Worm (Caenorhabditis elegans) whole organism, L4/young adult: Measurements from ENCODE around the gene grl-4.
A peak's percentile ranks its signal among the peaks of the same experiment; 100 is the strongest.

Experiments used
- W03F9.2 ChIP-seq: fragments of 150-350 bp; optimal IDR thresholded peaks from 2 replicates; lab custom pipeline; 2014; ENCODE audit warnings: missing biosample characterization, missing genetic modification characterization
- dao-5 ChIP-seq: sonication (generic microtip); optimal IDR thresholded peaks from 2 replicates; lab custom pipeline; 2016; ENCODE audit warnings: missing genotype, missing genetic modification characterization, moderate library complexity, missing compliant biosample characterization
- him-1 ChIP-seq: sonication (generic microtip); optimal IDR thresholded peaks from 2 replicates; lab custom pipeline; 2016; ENCODE audit warnings: missing genotype, missing genetic modification reagents, missing genetic modification characterization, missing compliant biosample characterization

The grl-4 gene

DNA sequence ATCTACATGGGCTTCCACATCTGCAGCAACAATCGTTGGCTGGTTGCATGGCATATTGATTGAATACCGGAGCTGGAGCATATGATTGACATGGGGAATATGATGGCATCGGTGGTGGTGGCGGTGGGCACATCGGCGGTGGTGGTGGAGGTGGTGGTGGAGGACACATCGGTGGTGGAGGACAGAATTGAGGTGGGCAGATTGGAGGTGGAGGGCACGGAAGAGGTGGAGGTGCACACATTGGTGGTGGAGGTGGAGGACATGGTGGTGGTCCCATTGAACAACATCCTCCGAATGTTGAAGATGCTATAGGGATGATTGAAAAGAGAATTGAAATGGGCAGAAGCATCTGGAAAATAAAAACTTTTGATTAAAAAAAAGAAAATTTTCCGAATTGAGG lies at the start of gene grl-4:
Gene grl-4, minus strand, starts transcription at position 351 of the 400 bp plus-strand sequence.
- TF ChIP-seq dao-5 (tag; lab: Kevin White, UChicago): no peak
- TF ChIP-seq him-1: no peak
- no peak for TF ChIP-seq W03F9.2

ce11 chrIV:7346751-7347150 lies 36.2 kb upstream of the grl-4 start, which contains the start of gene daf-42:
TSS of gene daf-42 (minus strand) at chrIV:7346851.
- TF ChIP-seq dao-5 (tag; lab: Kevin White, UChicago) (no peak), him-1 (no peak), W03F9.2 (no peak)

DNA sequence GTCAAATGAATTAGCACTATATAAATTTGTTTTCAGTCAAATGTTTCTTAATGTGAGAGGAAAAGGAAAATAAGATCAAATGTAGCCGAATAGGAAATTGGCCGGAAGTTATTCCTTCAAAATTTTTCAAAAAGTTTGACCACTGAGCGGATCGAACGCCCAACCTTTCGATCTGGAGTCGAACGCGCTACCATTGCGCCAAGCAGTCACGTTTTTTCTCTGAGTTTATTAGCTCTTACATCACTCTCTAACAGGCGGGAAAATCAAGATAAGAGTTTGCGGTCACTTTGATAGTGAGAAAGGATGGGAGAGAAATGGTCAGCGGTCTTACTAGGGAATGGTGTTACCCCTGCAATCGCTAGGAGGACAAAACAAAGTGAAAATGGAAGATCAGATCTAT lies 33.5 kb upstream of the grl-4 start:
- TF ChIP-seq W03F9.2 (no peak), dao-5 (tag; lab: Kevin White, UChicago) (no peak), him-1 (no peak)

DNA sequence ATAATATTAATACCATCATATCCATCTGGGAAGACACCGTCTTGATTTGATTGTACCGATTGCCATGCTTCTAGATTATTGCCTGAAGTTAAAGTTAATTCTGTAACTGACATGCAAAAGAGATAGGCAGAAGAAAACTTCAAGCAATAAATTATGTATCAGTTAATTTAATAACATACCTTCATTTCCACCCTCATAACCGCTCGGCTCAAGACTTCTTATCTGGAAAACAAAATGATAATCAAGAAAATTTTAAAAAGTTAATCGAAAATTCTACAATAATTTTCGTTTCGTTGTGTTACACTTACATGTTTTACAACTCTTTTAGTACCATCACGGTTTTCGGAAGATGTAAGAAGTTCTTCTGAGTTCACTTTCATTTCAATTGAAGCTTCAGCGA lies 31.6 kb upstream of the grl-4 start:
- TF ChIP-seq W03F9.2 (no peak), him-1 (no peak)

- TF ChIP-seq dao-5 (tag; lab: Kevin White, UChicago): no peak
Measured at ce11 chrIV:7339095-7339494, 28.5 kb upstream of the grl-4 start.

DNA sequence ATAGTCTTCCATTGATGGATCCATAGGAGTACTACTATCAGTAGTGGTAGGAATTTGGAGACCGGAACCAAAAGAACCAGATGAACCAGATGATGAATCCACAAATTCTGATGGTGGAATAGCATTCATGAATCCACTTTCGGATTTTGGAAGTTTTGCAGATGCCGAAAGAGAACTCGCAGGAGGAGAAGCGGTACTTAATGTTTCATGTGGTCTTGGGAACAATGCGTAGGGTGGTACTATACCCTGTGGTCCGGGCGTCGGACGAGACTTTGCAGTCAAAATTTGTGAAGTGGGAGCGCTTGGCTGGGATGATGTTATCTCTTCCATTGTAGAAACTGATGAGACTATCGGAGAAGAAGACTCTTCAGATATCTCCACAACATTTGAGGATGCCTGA lies 27.5 kb upstream of the grl-4 start:
- TF ChIP-seq W03F9.2: no peak
- no peak for TF ChIP-seq him-1
- TF ChIP-seq dao-5 (tag; lab: Kevin White, UChicago): no peak

DNA sequence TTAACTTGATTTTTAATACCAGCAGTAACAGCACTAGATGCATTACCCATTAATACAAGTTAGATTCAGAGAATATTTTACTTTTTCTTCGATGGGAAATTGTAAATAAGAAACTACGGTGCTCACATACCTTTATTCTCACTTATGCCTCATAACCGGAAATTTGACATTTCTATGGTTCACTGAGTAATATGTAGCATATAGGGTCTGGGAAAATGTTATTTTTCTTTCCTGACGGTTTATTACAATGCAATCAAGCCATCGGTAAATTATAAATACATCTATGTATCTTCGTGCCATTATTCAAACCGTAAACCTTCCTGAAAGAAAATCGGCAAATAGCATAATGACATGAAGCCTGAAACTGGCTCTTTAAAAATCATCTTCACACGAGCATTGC lies 22.1 kb upstream of the grl-4 start, which contains the start of gene ocr-4:
Gene ocr-4, minus strand, starts transcription at position 101 of the 400 bp plus-strand sequence.
- TF ChIP-seq W03F9.2: no peak
- no peak for TF ChIP-seq dao-5 (tag; lab: Kevin White, UChicago)
- TF ChIP-seq him-1: no peak

ce11 chrIV:7328918-7329317 lies 18.4 kb upstream of the grl-4 start, which contains the start of gene sqst-2:
TSS of gene sqst-2 (minus strand) at chrIV:7328975.
- TF ChIP-seq W03F9.2 (no peak), dao-5 (tag; lab: Kevin White, UChicago) (no peak), him-1 (no peak)

ce11 chrIV:7326613-7327149 lies 16.1 kb upstream of the grl-4 start, which contains the start of gene ifo-1:
TSS of gene ifo-1 (minus strand) at chrIV:7326663.
- TF ChIP-seq dao-5 (tag; lab: Kevin White, UChicago) (no peak), him-1 (no peak), W03F9.2 (no peak)

DNA sequence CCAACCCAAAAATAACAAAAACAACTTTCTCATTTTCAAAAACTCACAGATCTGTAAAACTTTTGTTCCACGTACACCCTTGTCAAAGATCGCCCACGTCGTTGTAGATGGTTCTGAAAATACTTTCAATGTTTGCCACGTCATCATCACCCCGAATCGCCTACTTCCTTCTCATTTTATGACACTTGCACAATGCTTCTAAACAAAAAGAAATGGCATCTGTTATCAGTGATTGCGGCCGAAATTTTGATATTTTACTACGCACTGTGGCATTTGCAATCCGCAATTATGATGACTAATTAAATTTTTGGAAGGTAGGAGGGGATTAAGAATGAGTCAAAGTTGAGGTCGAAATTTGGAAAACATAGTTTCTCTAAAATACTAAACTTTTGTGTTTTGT lies 15.1 kb upstream of the grl-4 start:
- TF ChIP-seq dao-5 (tag; lab: Kevin White, UChicago) (no peak), him-1 (no peak), W03F9.2 (no peak)

DNA sequence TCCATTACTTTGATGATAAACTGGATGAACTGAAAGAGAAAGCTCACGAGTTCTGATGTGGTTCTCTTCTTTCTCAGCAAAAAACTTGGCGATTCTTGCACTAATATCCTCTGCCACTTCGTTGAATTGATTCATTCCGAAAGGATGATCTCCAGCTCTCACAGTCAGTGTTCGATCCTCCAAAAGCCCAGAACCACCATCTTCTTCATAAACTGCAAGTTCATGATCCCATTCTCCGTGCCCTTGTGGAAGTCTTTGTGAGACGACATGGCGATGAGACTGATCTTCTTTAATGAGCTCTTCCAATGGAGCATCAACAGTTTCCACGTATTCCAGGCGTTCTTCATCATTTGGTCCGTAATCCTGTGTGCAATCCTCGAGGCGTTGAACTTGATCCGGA lies 14.4 kb upstream of the grl-4 start:
- TF ChIP-seq him-1 (no peak), W03F9.2 (no peak), dao-5 (tag; lab: Kevin White, UChicago) (no peak)

DNA sequence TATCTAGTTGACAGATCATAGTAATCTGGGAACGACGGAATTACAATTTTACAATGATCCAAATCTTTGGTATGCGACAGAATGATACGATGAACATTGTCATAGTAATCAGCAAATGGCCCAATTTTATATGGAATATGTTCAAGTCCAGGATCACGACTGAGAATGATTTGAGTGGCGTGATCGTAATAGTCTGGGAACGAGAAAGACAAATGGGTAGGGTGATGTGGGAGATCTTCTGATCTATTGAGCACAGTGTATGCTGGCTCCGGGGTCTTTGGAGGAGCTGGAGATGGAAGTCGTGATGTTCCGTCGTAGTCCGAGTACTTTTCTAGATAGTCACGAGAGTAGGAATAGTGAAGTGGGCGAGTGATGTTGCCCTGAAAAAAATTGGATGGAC lies 13.3 kb upstream of the grl-4 start:
- TF ChIP-seq dao-5 (tag; lab: Kevin White, UChicago) (no peak), W03F9.2 (no peak), him-1 (no peak)

DNA sequence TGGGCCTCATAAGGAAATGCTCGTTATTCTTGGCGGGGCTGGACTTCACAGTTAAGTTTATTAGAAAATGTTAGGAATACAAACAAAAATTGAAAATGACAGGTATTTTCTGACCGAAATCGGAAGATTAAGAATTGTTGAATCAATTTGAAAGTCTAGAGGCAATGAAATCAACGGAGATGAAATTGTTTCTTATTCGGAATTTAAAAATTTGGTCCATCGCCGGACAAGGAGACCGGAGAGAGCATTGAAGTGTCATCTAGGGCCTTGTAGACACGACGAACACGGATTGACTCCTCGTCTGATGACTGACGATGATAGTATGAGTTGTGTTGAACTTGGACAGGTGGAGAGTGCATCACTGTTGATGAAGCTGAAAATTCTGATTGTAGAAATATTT lies 10.1 kb upstream of the grl-4 start:
- TF ChIP-seq dao-5 (tag; lab: Kevin White, UChicago) (no peak), him-1 (no peak), W03F9.2 (no peak)

DNA sequence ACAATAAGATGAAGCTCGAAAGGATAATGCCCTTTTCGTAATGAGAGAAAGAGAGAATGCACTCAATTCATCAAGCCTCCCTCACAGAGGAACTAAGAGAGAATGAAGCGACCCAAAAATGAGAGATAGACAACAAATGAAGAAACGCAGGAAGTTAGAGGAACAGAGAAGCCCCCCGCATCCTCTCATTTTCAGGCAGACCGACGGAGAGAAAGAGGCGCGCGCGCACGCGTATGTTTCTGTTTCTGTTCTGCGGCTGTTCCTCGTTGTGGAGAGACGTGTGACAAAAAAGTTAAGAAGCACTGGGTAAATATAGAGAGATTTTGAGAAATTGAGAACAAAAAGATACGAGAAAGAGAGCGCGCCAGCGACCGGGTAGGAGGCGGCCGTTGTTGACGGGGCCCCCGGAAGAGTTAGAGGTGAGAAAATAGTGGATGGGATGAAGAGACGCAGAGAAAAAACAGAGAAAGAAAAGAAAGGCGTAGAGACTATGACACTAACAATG lies 9.4 kb upstream of the grl-4 start:
- TF ChIP-seq W03F9.2: peak; percentile 48
- peak; percentile 68 for TF ChIP-seq him-1
- TF ChIP-seq dao-5 (tag; lab: Kevin White, UChicago): peak; percentile 35

DNA sequence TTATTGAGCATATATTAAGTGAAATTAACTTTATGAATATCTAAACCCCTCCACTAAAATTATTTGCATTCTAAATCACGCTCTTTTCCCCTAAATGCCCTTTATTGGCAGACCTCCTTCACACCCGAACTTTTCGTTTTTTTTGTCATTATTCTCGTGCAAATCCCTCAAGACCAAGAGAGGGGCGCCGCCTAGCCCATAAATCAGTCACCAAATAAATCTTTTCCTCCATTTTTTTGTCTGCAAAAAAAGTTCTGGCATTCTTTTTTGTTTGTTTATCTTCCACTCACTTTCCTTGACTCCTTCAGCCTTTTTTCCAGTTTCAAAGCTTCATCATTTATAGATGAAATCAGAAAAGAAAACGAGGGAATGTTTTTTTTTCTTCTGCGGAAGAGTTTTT lies 8.3 kb upstream of the grl-4 start:
- TF ChIP-seq him-1 (no peak), dao-5 (tag; lab: Kevin White, UChicago) (no peak), W03F9.2 (no peak)
